Worm (Caenorhabditis elegans) whole organism, young adult: ENCODE measurements around the gene egl-20.
"Not testable (repeated sequence)": the region's sequence is repeated elsewhere in the genome, so short reads cannot be mapped to it uniquely, and the experiment has no call there.

Source experiments
- F23B12.7 ChIP-seq: sonication (generic microtip); optimal IDR thresholded peaks from 2 replicates; lab custom pipeline; 2017; ENCODE audit warnings: missing genetic modification characterization, mild to moderate bottlenecking, missing compliant biosample characterization, antibody characterized with exemption, moderate library complexity; ENCODE audit not compliant: insufficient read depth
- F39B2.1 ChIP-seq: fragments of 200-800 bp; sonication (Bioruptor generic); IDR thresholded peaks from 2 replicates; pipeline ENCODE4 v1.3.6; 2022; ENCODE audit warnings: missing genetic modification reagents, missing genetic modification characterization, missing compliant biosample characterization
- F52B5.7 ChIP-seq: sonication (generic microtip); optimal IDR thresholded peaks from 2 replicates; lab custom pipeline; 2016; ENCODE audit warnings: mild to moderate bottlenecking, missing genetic modification characterization, missing compliant biosample characterization
- F55B11.4 ChIP-seq: sonication (generic microtip); optimal IDR thresholded peaks from 2 replicates; lab custom pipeline; 2016; ENCODE audit warnings: missing compliant biosample characterization, missing genetic modification characterization, borderline replicate concordance; ENCODE audit not compliant: insufficient read depth
- F57C9.4 ChIP-seq: sonication (generic microtip); optimal IDR thresholded peaks from 2 replicates; lab custom pipeline; 2017; ENCODE audit warnings: mild to moderate bottlenecking, missing genetic modification characterization, missing compliant biosample characterization
- T07F8.4 ChIP-seq: sonication (generic microtip); optimal IDR thresholded peaks from 2 replicates; lab custom pipeline; 2016; ENCODE audit warnings: mild to moderate bottlenecking, missing genetic modification characterization, moderate library complexity, missing compliant biosample characterization
- T26A5.8 ChIP-seq: sonication (generic microtip); optimal IDR thresholded peaks from 2 replicates; lab custom pipeline; 2016; ENCODE audit warnings: missing genetic modification characterization, missing compliant biosample characterization
- Y67H2A.10 ChIP-seq: fragments of 200-800 bp; sonication (Bioruptor generic); conservative IDR thresholded peaks from 2 replicates; pipeline ENCODE4 v1.3.6; 2022; ENCODE audit warnings: missing genetic modification reagents, missing genetic modification characterization, missing compliant biosample characterization
- ama-1 ChIP-seq, 3 experiments: fragments of 150-350 bp in 1 of 3; sonication (generic microtip) in 2 of 3; optimal IDR thresholded peaks; 2 replicates each; lab custom pipeline; 2014 to 2018; ENCODE audit warnings: missing biosample characterization in 2 of 3, missing genetic modification characterization in 2 of 3, missing genetic modification reagents in 2 of 3
- aptf-2 ChIP-seq: fragments of 200-800 bp; sonication (Bioruptor generic); conservative IDR thresholded peaks from 2 replicates; pipeline ENCODE4 v1.3.6; 2022; ENCODE audit warnings: missing genetic modification reagents, missing genetic modification characterization, missing compliant biosample characterization
- athp-1 ChIP-seq: sonication (generic microtip); optimal IDR thresholded peaks from 2 replicates; lab custom pipeline; 2017; ENCODE audit warnings: mild to moderate bottlenecking, missing genetic modification characterization, missing compliant biosample characterization
- attf-5 ChIP-seq: fragments of 200-800 bp; sonication (Bioruptor generic); optimal IDR thresholded peaks from 2 replicates; lab custom pipeline; 2018; ENCODE audit warnings: mild to moderate bottlenecking, missing genetic modification characterization, missing compliant biosample characterization
- attf-6 ChIP-seq: fragments of 200-800 bp; sonication (Bioruptor generic); IDR thresholded peaks from 2 replicates; pipeline ENCODE4 v1.3.6; 2022; ENCODE audit warnings: missing genetic modification reagents, missing genetic modification characterization, missing compliant biosample characterization
- cebp-1 ChIP-seq, 2 experiments: fragments of 200-800 bp in 1 of 2; sonication (Bioruptor generic) in 1 of 2; sonication (generic microtip) in 1 of 2; IDR thresholded peaks in 1 of 2; optimal IDR thresholded peaks in 1 of 2; 2 replicates each; pipeline versions ENCODE4 v1.3.6 to Lab custom; 2017 to 2022; ENCODE audit warnings: missing compliant biosample characterization in 2 of 2, missing genetic modification characterization in 2 of 2, mild to moderate bottlenecking in 1 of 2, missing genetic modification reagents in 1 of 2, moderate library complexity in 1 of 2
- ceh-100 ChIP-seq: fragments of 200-800 bp; sonication (Bioruptor generic); IDR thresholded peaks from 2 replicates; pipeline ENCODE4 v1.3.6; 2022; ENCODE audit warnings: missing genetic modification reagents, missing genetic modification characterization, missing compliant biosample characterization
- ceh-40 ChIP-seq: fragments of 200-800 bp; sonication (Bioruptor generic); IDR thresholded peaks from 2 replicates; pipeline ENCODE4 v1.3.6; 2022; ENCODE audit warnings: missing genetic modification characterization, missing compliant biosample characterization
- ceh-58 ChIP-seq: fragments of 200-800 bp; sonication (Bioruptor generic); IDR thresholded peaks from 2 replicates; pipeline ENCODE4 v1.3.6; 2022; ENCODE audit warnings: missing genetic modification characterization, missing compliant biosample characterization
- ceh-79 ChIP-seq: sonication (generic microtip); optimal IDR thresholded peaks from 2 replicates; lab custom pipeline; 2017; ENCODE audit warnings: mild to moderate bottlenecking, missing genetic modification characterization, missing compliant biosample characterization
- dpff-1 ChIP-seq: sonication (generic microtip); optimal IDR thresholded peaks from 2 replicates; lab custom pipeline; 2017; ENCODE audit warnings: mild to moderate bottlenecking, missing genetic modification characterization, missing compliant biosample characterization
- dpl-1 ChIP-seq: fragments of 150-350 bp; optimal IDR thresholded peaks from 2 replicates; lab custom pipeline; 2014; ENCODE audit warnings: missing biosample characterization, missing genetic modification reagents, missing genetic modification characterization
- gei-17 ChIP-seq: fragments of 200-800 bp; sonication (Bioruptor generic); optimal IDR thresholded peaks from 2 replicates; lab custom pipeline; 2018; ENCODE audit warnings: mild to moderate bottlenecking, missing genetic modification characterization, missing compliant biosample characterization
- him-1 ChIP-seq: sonication (generic microtip); optimal IDR thresholded peaks from 2 replicates; lab custom pipeline; 2016; ENCODE audit warnings: missing genotype, missing genetic modification reagents, missing genetic modification characterization, missing compliant biosample characterization
- hlh-12 ChIP-seq: sonication (generic microtip); optimal IDR thresholded peaks from 2 replicates; lab custom pipeline; 2016; ENCODE audit warnings: missing genetic modification characterization, missing compliant biosample characterization
- let-607 ChIP-seq, 2 experiments: fragments of 200-800 bp in 1 of 2; sonication (Bioruptor generic) in 1 of 2; sonication (generic microtip) in 1 of 2; optimal IDR thresholded peaks; 2 replicates each; lab custom pipeline; 2016 to 2018; ENCODE audit warnings: mild to moderate bottlenecking in 2 of 2, missing compliant biosample characterization in 2 of 2, missing genetic modification characterization in 2 of 2, moderate library complexity in 2 of 2, missing genotype in 1 of 2
- lin-35 ChIP-seq, 3 experiments: fragments of 150-350 bp in 2 of 3; sonication (generic microtip) in 1 of 3; optimal IDR thresholded peaks; 2 replicates each; lab custom pipeline; 2014 to 2018; ENCODE audit warnings: missing biosample characterization in 3 of 3, missing genetic modification characterization in 3 of 3, missing genetic modification reagents in 3 of 3
- lir-1 ChIP-seq: fragments of 200-800 bp; sonication (Bioruptor generic); conservative IDR thresholded peaks from 2 replicates; pipeline ENCODE4 v1.3.6; 2022; ENCODE audit warnings: missing genetic modification reagents, missing genetic modification characterization, missing compliant biosample characterization
- lsy-27 ChIP-seq: sonication (generic microtip); optimal IDR thresholded peaks from 2 replicates; lab custom pipeline; 2017; ENCODE audit warnings: missing genetic modification characterization, mild to moderate bottlenecking, missing compliant biosample characterization, antibody characterized with exemption, missing genotype, borderline replicate concordance; ENCODE audit not compliant: insufficient read depth
- madf-3 ChIP-seq: fragments of 200-800 bp; sonication (Bioruptor generic); IDR thresholded peaks from 2 replicates; pipeline ENCODE4 v1.3.6; 2022; ENCODE audit warnings: missing genetic modification reagents, missing genetic modification characterization, missing compliant biosample characterization
- nfya-1 ChIP-seq: sonication (generic microtip); optimal IDR thresholded peaks from 2 replicates; lab custom pipeline; 2017; ENCODE audit warnings: antibody characterized with exemption, missing compliant biosample characterization, missing genetic modification characterization, borderline replicate concordance; ENCODE audit not compliant: insufficient read depth
- nhr-90 ChIP-seq: sonication (generic microtip); optimal IDR thresholded peaks from 2 replicates; lab custom pipeline; 2016; ENCODE audit warnings: missing genotype, mild to moderate bottlenecking, missing genetic modification characterization, missing compliant biosample characterization
- pha-4 ChIP-seq: fragments of 150-350 bp; sonication (generic microtip); optimal IDR thresholded peaks from 2 replicates; lab custom pipeline; 2014; ENCODE audit warnings: missing biosample characterization, missing genetic modification reagents, missing genetic modification characterization
- rcor-1 ChIP-seq: fragments of 200-800 bp; sonication (Bioruptor generic); IDR thresholded peaks from 2 replicates; pipeline ENCODE4 v1.3.6; 2022; ENCODE audit warnings: missing genetic modification reagents, missing genetic modification characterization, missing compliant biosample characterization
- rec-8 ChIP-seq, 2 experiments: sonication (generic microtip); optimal IDR thresholded peaks; 2 replicates each; lab custom pipeline; 2016; ENCODE audit warnings: mild to moderate bottlenecking in 2 of 2, missing genetic modification characterization in 2 of 2, missing genetic modification reagents in 2 of 2, missing genotype in 2 of 2, missing biosample characterization in 1 of 2, missing compliant biosample characterization in 1 of 2, moderate library complexity in 1 of 2
- sdz-38 ChIP-seq: sonication (generic microtip); optimal IDR thresholded peaks from 2 replicates; lab custom pipeline; 2016; ENCODE audit warnings: missing genotype, missing genetic modification characterization, missing compliant biosample characterization
- zim-3 ChIP-seq: sonication (generic microtip); optimal IDR thresholded peaks from 2 replicates; lab custom pipeline; 2017; ENCODE audit warnings: mild to moderate bottlenecking, missing genetic modification characterization, moderate library complexity, missing compliant biosample characterization
- ztf-26 ChIP-seq: sonication (generic microtip); optimal IDR thresholded peaks from 2 replicates; lab custom pipeline; 2017; ENCODE audit warnings: missing genetic modification characterization, missing compliant biosample characterization
- ztf-3 ChIP-seq: fragments of 200-800 bp; sonication (Bioruptor generic); optimal IDR thresholded peaks from 2 replicates; lab custom pipeline; 2018; ENCODE audit warnings: mild to moderate bottlenecking, missing genetic modification characterization, missing compliant biosample characterization
- ztf-6 ChIP-seq: fragments of 200-800 bp; sonication (Bioruptor generic); IDR thresholded peaks from 2 replicates; pipeline ENCODE4 v1.3.6; 2022; ENCODE audit warnings: missing genetic modification reagents, missing genetic modification characterization, missing compliant biosample characterization

The egl-20 gene

DNA sequence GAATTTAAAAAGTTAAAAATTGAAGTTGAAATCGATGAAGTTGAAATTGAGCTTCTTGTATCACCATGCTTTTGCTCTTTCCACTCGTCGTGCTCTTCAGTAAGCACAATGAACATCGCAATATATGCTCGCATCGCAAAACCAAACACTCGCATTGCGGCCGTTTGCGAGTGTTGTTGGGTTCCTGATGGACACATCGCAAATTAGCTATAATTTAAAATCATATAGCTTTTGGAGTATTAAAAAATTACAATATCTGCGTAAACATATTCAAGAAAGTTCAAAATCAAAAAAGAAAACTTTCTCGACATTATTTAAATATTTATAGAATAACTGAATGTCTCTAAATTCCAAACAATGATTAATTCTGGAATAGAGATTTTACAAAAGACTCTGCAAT, 26.7 kb upstream of the egl-20 start, which contains the start of gene K07F5.17:
Gene K07F5.17 (plus strand): TSS at position 301 of the 400 bp plus-strand sequence.
- TF ChIP-seq dpff-1 (tag; lab: Kevin White, UChicago) (no peak), aptf-2 (no peak), F39B2.1 (no peak), sdz-38 (tag; lab: Kevin White, UChicago) (no peak), pha-4 (no peak), zim-3 (tag; lab: Kevin White, UChicago) (no peak), him-1 (tag; lab: Kevin White, UChicago) (no peak), lin-35 (GFP tag; optimal IDR thresholded peaks at IDR 0.05; lab: Kevin White, UChicago) (no peak), ceh-100 (GFP tag; lab: Robert Waterston, UW) (no peak), dpl-1 (GFP tag; lab: Kevin White, UChicago) (no peak), lsy-27 (tag; lab: Kevin White, UChicago) (no peak), T26A5.8 (tag; lab: Kevin White, UChicago) (no peak), T07F8.4 (tag; lab: Kevin White, UChicago) (no peak), attf-5 (GFP tag; lab: Kevin White, UChicago) (no peak), F57C9.4 (tag; lab: Kevin White, UChicago) (no peak), athp-1 (tag; lab: Kevin White, UChicago) (no peak), F52B5.7 (no peak)
- TF ChIP-seq, all 124 proteins: peak for 0

- TF ChIP-seq let-607 (tag; optimal IDR thresholded peaks at IDR 0.05; lab: Kevin White, UChicago) = no peak
- no peak for TF ChIP-seq ztf-26
- no peak for TF ChIP-seq ceh-58 (GFP tag; lab: Robert Waterston, UW)
- TF ChIP-seq nfya-1 (tag; lab: Kevin White, UChicago) = no peak
- no peak for TF ChIP-seq cebp-1 (GFP tag; IDR thresholded peaks at IDR 0.05; lab: Robert Waterston, UW)
- TF ChIP-seq cebp-1 (tag; optimal IDR thresholded peaks at IDR 0.05; lab: Kevin White, UChicago) = no peak
- no peak for TF ChIP-seq ceh-100 (GFP tag; lab: Robert Waterston, UW)
- no peak for TF ChIP-seq nhr-90
- TF ChIP-seq Y67H2A.10 (GFP tag; lab: Robert Waterston, UW) = no peak
- no peak for TF ChIP-seq zim-3 (tag; lab: Kevin White, UChicago)
- no peak for TF ChIP-seq ztf-6 (GFP tag; lab: Robert Waterston, UW)
- TF ChIP-seq F55B11.4 (tag; lab: Kevin White, UChicago) = no peak
- TF ChIP-seq rcor-1 (GFP tag; lab: Robert Waterston, UW) = no peak
Measured at ce11 chrIV:9840984-9841590, 25.8 kb upstream of the egl-20 start, which contains the start of the genes kin-24 and msp-56. kin-24 (minus strand) TSS chrIV:9841084. msp-56 (plus strand) TSS chrIV:9841540.

- not testable (repeated sequence) for TF ChIP-seq attf-5 (GFP tag; lab: Kevin White, UChicago); attf-6; lir-1
- TF ChIP-seq, all 124 proteins: peak for 0; not testable (repeated sequence) for 124
Measured at ce11 chrIV:9837349-9837748, 22.0 kb upstream of the egl-20 start, which contains the start of gene msp-10. msp-10 (plus strand) TSS chrIV:9837649.

DNA sequence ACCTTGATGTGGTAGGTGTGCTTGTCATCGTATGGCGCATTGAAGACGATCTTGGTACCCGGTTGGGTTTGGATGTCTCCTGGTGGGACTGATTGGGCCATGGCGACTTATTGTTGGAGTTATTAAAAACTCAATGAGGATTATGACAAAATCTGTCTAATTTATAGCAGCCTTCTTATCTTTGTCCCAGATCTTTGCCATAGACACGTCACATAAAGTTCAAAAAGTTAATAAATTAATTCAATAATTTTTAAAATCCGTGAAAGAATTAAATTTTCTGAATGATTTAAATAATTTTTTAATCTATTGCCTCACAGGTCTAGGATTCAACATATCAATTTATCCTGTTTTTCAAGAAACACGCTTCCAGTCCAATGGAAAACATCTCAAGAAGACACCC, 21.0 kb upstream of the egl-20 start, which contains the start of gene msp-81:
Gene msp-81 (minus strand): TSS at position 101 of the 400 bp plus-strand sequence.
- TF ChIP-seq ama-1 (optimal IDR thresholded peaks at IDR 0.05; lab: Kevin White, UChicago) (no peak), ama-1 (GFP tag; optimal IDR thresholded peaks at IDR 0.05; lab: Kevin White, UChicago) (no peak), gei-17 (no peak), pha-4 (no peak), ztf-3 (GFP tag; lab: Kevin White, UChicago) (no peak), rcor-1 (GFP tag; lab: Robert Waterston, UW) (no peak), madf-3 (no peak), Y67H2A.10 (GFP tag; lab: Robert Waterston, UW) (no peak), T07F8.4 (tag; lab: Kevin White, UChicago) (no peak), hlh-12 (tag; lab: Kevin White, UChicago) (no peak), cebp-1 (GFP tag; IDR thresholded peaks at IDR 0.05; lab: Robert Waterston, UW) (no peak), cebp-1 (tag; optimal IDR thresholded peaks at IDR 0.05; lab: Kevin White, UChicago) (no peak), ceh-40 (GFP tag; lab: Robert Waterston, UW) (no peak), rec-8 (tag; optimal IDR thresholded peaks at IDR 0.05; lab: Kevin White, UChicago) (no peak), ceh-79 (tag; lab: Kevin White, UChicago) (no peak), F23B12.7 (tag; lab: Kevin White, UChicago) (no peak)
